Worm (Caenorhabditis elegans) whole organism, L2 larva: ENCODE measurements around the gene cut-1.

Source experiments
- R02D3.7 ChIP-seq: fragments of 150-350 bp; optimal IDR thresholded peaks from 2 replicates; lab custom pipeline; 2014; ENCODE audit warnings: missing biosample characterization, missing genetic modification characterization
- egl-27 ChIP-seq: sonication (generic microtip); optimal IDR thresholded peaks from 3 replicates; lab custom pipeline; 2017; ENCODE audit warnings: missing biosample characterization, missing genetic modification reagents, missing genetic modification characterization
- mab-5 ChIP-seq: fragments of 150-350 bp; optimal IDR thresholded peaks from 2 replicates; lab custom pipeline; 2014; ENCODE audit warnings: missing biosample characterization, missing genetic modification characterization
- nhr-11 ChIP-seq: fragments of 150-350 bp; optimal IDR thresholded peaks from 2 replicates; lab custom pipeline; 2014; ENCODE audit warnings: missing biosample characterization, missing genetic modification characterization
- snpc-4 ChIP-seq: fragments of 150-350 bp; optimal IDR thresholded peaks from 2 replicates; lab custom pipeline; 2014; ENCODE audit warnings: missing biosample characterization, missing genetic modification characterization
- unc-62 ChIP-seq: fragments of 150-350 bp; optimal IDR thresholded peaks from 2 replicates; lab custom pipeline; 2014; ENCODE audit warnings: missing biosample characterization, missing genetic modification reagents, missing genetic modification characterization
- ztf-11 ChIP-seq: sonication (generic microtip); optimal IDR thresholded peaks from 2 replicates; lab custom pipeline; 2017; ENCODE audit warnings: missing biosample characterization, missing genetic modification characterization

ce11 chrII:11268822-11269221, at the start of gene cut-1:
- no peak for TF ChIP-seq snpc-4 (tag; lab: Kevin White, UChicago)
- TF ChIP-seq egl-27 (tag; lab: Kevin White, UChicago): no peak
- TF ChIP-seq nhr-11 (tag; lab: Kevin White, UChicago): no peak
- TF ChIP-seq ztf-11 (tag; lab: Kevin White, UChicago): no peak
- no peak for TF ChIP-seq unc-62 (GFP tag; lab: Kevin White, UChicago)
- TF ChIP-seq mab-5 (tag; lab: Kevin White, UChicago): no peak
- TF ChIP-seq R02D3.7 (tag; lab: Kevin White, UChicago): no peak
